Worm (Caenorhabditis elegans) whole organism, L4/young adult: ENCODE measurements around the gene Y7A5A.5.

Experiments
- W03F9.2 ChIP-seq: fragments of 150-350 bp; optimal IDR thresholded peaks from 2 replicates; lab custom pipeline; 2014; ENCODE audit warnings: missing biosample characterization, missing genetic modification characterization
- dao-5 ChIP-seq: sonication (generic microtip); optimal IDR thresholded peaks from 2 replicates; lab custom pipeline; 2016; ENCODE audit warnings: missing genotype, missing genetic modification characterization, moderate library complexity, missing compliant biosample characterization
- him-1 ChIP-seq: sonication (generic microtip); optimal IDR thresholded peaks from 2 replicates; lab custom pipeline; 2016; ENCODE audit warnings: missing genotype, missing genetic modification reagents, missing genetic modification characterization, missing compliant biosample characterization

The Y7A5A.5 gene

DNA sequence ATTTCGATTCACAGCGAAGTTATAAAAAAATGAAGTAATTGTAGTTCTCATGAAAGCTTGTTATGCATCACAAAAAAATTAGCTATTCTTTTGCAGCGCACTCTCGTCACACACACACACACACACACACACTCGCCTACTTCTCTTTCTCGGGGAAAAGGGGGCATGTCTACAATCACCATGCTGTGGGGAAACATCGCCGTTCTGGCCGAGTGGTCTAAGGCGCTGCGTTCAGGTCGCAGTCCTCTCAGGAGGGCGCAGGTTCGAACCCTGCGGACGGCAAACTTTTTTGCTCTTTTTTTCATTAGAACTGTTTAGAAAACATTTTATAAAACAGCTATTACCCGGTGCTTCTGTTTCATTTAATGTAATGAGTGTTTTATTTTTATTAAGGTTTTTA, 44.8 kb downstream of the Y7A5A.5 start:
- no peak for TF ChIP-seq W03F9.2
- peak; percentile 75 for TF ChIP-seq him-1 (tag; lab: Kevin White, UChicago)
- peak; percentile 20 for TF ChIP-seq dao-5 (tag; lab: Kevin White, UChicago)

DNA sequence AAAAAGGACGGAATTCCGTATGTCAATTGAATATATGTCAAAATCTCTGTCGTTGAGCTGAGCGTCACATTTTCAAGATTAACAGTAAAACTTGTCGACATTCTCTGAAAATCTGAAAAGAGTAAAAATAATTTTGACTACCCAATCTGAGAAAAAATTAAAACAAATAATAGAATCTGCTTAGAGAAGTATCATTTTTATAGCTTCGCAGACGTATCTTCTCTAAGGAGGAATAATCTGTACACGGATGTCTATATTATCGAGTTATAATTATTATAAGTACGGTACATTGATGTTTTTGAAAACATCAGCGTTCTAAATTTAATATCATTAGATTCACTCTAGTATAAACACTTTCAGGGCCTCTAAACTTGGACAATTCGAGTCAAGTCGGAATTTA, 46.1 kb downstream of the Y7A5A.5 start, which contains the start of gene srg-64:
Gene srg-64 (minus strand): TSS at position 101 of the 400 bp plus-strand sequence.
- TF ChIP-seq him-1 (tag; lab: Kevin White, UChicago) (no peak), dao-5 (tag; lab: Kevin White, UChicago) (no peak), W03F9.2 (no peak)
